Worm (Caenorhabditis elegans) whole organism, young adult: ENCODE measurements around the gene F28A12.10.

Experiments
- B0261.1 ChIP-seq: sonication (generic microtip); optimal IDR thresholded peaks from 2 replicates; lab custom pipeline; 2016; ENCODE audit warnings: mild to moderate bottlenecking, missing genetic modification characterization, moderate library complexity, missing compliant biosample characterization
- D2030.7 ChIP-seq: fragments of 200-800 bp; sonication (Bioruptor generic); IDR thresholded peaks from 2 replicates; pipeline ENCODE4 v1.3.6; 2022; ENCODE audit warnings: missing genetic modification reagents, missing genetic modification characterization, missing compliant biosample characterization
- F22D6.2 ChIP-seq: sonication (generic microtip); optimal IDR thresholded peaks from 2 replicates; lab custom pipeline; 2016; ENCODE audit warnings: mild to moderate bottlenecking, missing genetic modification characterization, missing compliant biosample characterization
- F49E8.2 ChIP-seq: sonication (generic microtip); optimal IDR thresholded peaks from 3 replicates; lab custom pipeline; 2017; ENCODE audit warnings: missing genetic modification characterization, mild to moderate bottlenecking, missing compliant biosample characterization, antibody characterized with exemption, moderate library complexity; ENCODE audit not compliant: insufficient read depth
- T07F8.4 ChIP-seq: sonication (generic microtip); optimal IDR thresholded peaks from 2 replicates; lab custom pipeline; 2016; ENCODE audit warnings: mild to moderate bottlenecking, missing genetic modification characterization, moderate library complexity, missing compliant biosample characterization
- T26A5.8 ChIP-seq: sonication (generic microtip); optimal IDR thresholded peaks from 2 replicates; lab custom pipeline; 2016; ENCODE audit warnings: missing genetic modification characterization, missing compliant biosample characterization
- Y95B8A.8 ChIP-seq: fragments of 200-800 bp; sonication (Bioruptor generic); IDR thresholded peaks from 2 replicates; pipeline ENCODE4 v1.3.6; 2022; ENCODE audit warnings: missing genetic modification reagents, missing genetic modification characterization, missing compliant biosample characterization
- aptf-2 ChIP-seq: fragments of 200-800 bp; sonication (Bioruptor generic); conservative IDR thresholded peaks from 2 replicates; pipeline ENCODE4 v1.3.6; 2022; ENCODE audit warnings: missing genetic modification reagents, missing genetic modification characterization, missing compliant biosample characterization
- attf-6 ChIP-seq: fragments of 200-800 bp; sonication (Bioruptor generic); IDR thresholded peaks from 2 replicates; pipeline ENCODE4 v1.3.6; 2022; ENCODE audit warnings: missing genetic modification reagents, missing genetic modification characterization, missing compliant biosample characterization
- cebp-1 ChIP-seq, 2 experiments: fragments of 200-800 bp in 1 of 2; sonication (Bioruptor generic) in 1 of 2; sonication (generic microtip) in 1 of 2; IDR thresholded peaks in 1 of 2; optimal IDR thresholded peaks in 1 of 2; 2 replicates each; pipeline versions ENCODE4 v1.3.6 to Lab custom; 2017 to 2022; ENCODE audit warnings: missing compliant biosample characterization in 2 of 2, missing genetic modification characterization in 2 of 2, mild to moderate bottlenecking in 1 of 2, missing genetic modification reagents in 1 of 2, moderate library complexity in 1 of 2
- cebp-2 ChIP-seq: fragments of 200-800 bp; sonication (Bioruptor generic); IDR thresholded peaks from 2 replicates; pipeline ENCODE4 v1.3.6; 2022; ENCODE audit warnings: missing genetic modification characterization, missing compliant biosample characterization
- ceh-100 ChIP-seq: fragments of 200-800 bp; sonication (Bioruptor generic); IDR thresholded peaks from 2 replicates; pipeline ENCODE4 v1.3.6; 2022; ENCODE audit warnings: missing genetic modification reagents, missing genetic modification characterization, missing compliant biosample characterization
- ceh-40 ChIP-seq: fragments of 200-800 bp; sonication (Bioruptor generic); IDR thresholded peaks from 2 replicates; pipeline ENCODE4 v1.3.6; 2022; ENCODE audit warnings: missing genetic modification characterization, missing compliant biosample characterization
- dox-1 ChIP-seq: fragments of 200-800 bp; sonication (Bioruptor generic); IDR thresholded peaks from 2 replicates; pipeline ENCODE4 v1.3.6; 2022; ENCODE audit warnings: missing genetic modification reagents, missing genetic modification characterization, missing compliant biosample characterization
- ets-4 ChIP-seq: fragments of 200-800 bp; sonication (Bioruptor generic); optimal IDR thresholded peaks from 2 replicates; lab custom pipeline; 2018; ENCODE audit warnings: mild to moderate bottlenecking, missing genetic modification characterization, missing compliant biosample characterization
- lin-40 ChIP-seq: sonication (generic microtip); optimal IDR thresholded peaks from 2 replicates; lab custom pipeline; 2016; ENCODE audit warnings: missing genetic modification characterization, mild to moderate bottlenecking, missing compliant biosample characterization, missing genotype, missing genetic modification reagents
- madf-10 ChIP-seq: sonication (generic microtip); optimal IDR thresholded peaks from 2 replicates; lab custom pipeline; 2016; ENCODE audit warnings: mild to moderate bottlenecking, missing genetic modification characterization, missing compliant biosample characterization
- nfyb-1 ChIP-seq: fragments of 200-800 bp; sonication (Bioruptor generic); IDR thresholded peaks from 2 replicates; pipeline ENCODE4 v1.3.6; 2022; ENCODE audit warnings: missing genetic modification reagents, missing genetic modification characterization, missing compliant biosample characterization
- nhr-179 ChIP-seq: sonication (generic microtip); optimal IDR thresholded peaks from 2 replicates; lab custom pipeline; 2016; ENCODE audit warnings: mild to moderate bottlenecking, missing genetic modification characterization, missing compliant biosample characterization
- nhr-80 ChIP-seq: sonication (generic microtip); optimal IDR thresholded peaks from 2 replicates; lab custom pipeline; 2016; ENCODE audit warnings: missing genetic modification characterization, missing compliant biosample characterization
- rec-8 ChIP-seq, 2 experiments: sonication (generic microtip); optimal IDR thresholded peaks; 2 replicates each; lab custom pipeline; 2016; ENCODE audit warnings: mild to moderate bottlenecking in 2 of 2, missing genetic modification characterization in 2 of 2, missing genetic modification reagents in 2 of 2, missing genotype in 2 of 2, missing biosample characterization in 1 of 2, missing compliant biosample characterization in 1 of 2, moderate library complexity in 1 of 2
- somi-1 ChIP-seq: fragments of 200-800 bp; sonication (Bioruptor generic); optimal IDR thresholded peaks from 2 replicates; lab custom pipeline; 2018; ENCODE audit warnings: mild to moderate bottlenecking, missing genetic modification characterization, missing compliant biosample characterization
- unc-130 ChIP-seq: sonication (generic microtip); optimal IDR thresholded peaks from 2 replicates; lab custom pipeline; 2016; ENCODE audit warnings: missing genetic modification reagents, missing genetic modification characterization, missing compliant biosample characterization
- zfh-2 ChIP-seq: fragments of 200-800 bp; sonication (Bioruptor generic); conservative IDR thresholded peaks from 2 replicates; pipeline ENCODE4 v1.3.6; 2022; ENCODE audit warnings: missing genetic modification reagents, missing genetic modification characterization, missing compliant biosample characterization
- ztf-22 ChIP-seq: fragments of 200-800 bp; sonication (Bioruptor generic); optimal IDR thresholded peaks from 2 replicates; lab custom pipeline; 2018; ENCODE audit warnings: mild to moderate bottlenecking, missing genetic modification characterization, moderate library complexity, missing compliant biosample characterization
- ztf-25 ChIP-seq: fragments of 200-800 bp; sonication (Bioruptor generic); IDR thresholded peaks from 2 replicates; pipeline ENCODE4 v1.3.6; 2022; ENCODE audit warnings: missing genetic modification reagents, missing genetic modification characterization, missing compliant biosample characterization
- ztf-26 ChIP-seq: sonication (generic microtip); optimal IDR thresholded peaks from 2 replicates; lab custom pipeline; 2017; ENCODE audit warnings: missing genetic modification characterization, missing compliant biosample characterization
- ztf-28 ChIP-seq: fragments of 200-800 bp; sonication (Bioruptor generic); IDR thresholded peaks from 2 replicates; pipeline ENCODE4 v1.3.6; 2022; ENCODE audit warnings: missing genetic modification reagents, missing genetic modification characterization, missing compliant biosample characterization
- ztf-6 ChIP-seq: fragments of 200-800 bp; sonication (Bioruptor generic); IDR thresholded peaks from 2 replicates; pipeline ENCODE4 v1.3.6; 2022; ENCODE audit warnings: missing genetic modification reagents, missing genetic modification characterization, missing compliant biosample characterization

F28A12.10 gene

ce11 chrV:8662056-8663006 lies 24.8 kb upstream of the F28A12.10 start:
- TF ChIP-seq rec-8 (tag; optimal IDR thresholded peaks at IDR 0.05; lab: Kevin White, UChicago) = no peak
- TF ChIP-seq lin-40 (tag; lab: Kevin White, UChicago) = peak; percentile 30
- no peak for TF ChIP-seq unc-130 (GFP tag; lab: Kevin White, UChicago)
- TF ChIP-seq ztf-25 (GFP tag; lab: Robert Waterston, UW) = no peak
- TF ChIP-seq nfyb-1 (GFP tag; lab: Robert Waterston, UW) = 0 out of 2 replicates have a peak, but pooled peaks have one; percentile 38
- TF ChIP-seq zfh-2 (GFP tag; lab: Robert Waterston, UW) = peak; percentile 68
- TF ChIP-seq aptf-2 (GFP tag; lab: Robert Waterston, UW) = no peak
- TF ChIP-seq ztf-26 = peak; percentile 29
- TF ChIP-seq Y95B8A.8 (GFP tag; lab: Robert Waterston, UW) = no peak
- no peak for TF ChIP-seq ets-4 (GFP tag; lab: Kevin White, UChicago)
- peak; percentile 40 for TF ChIP-seq somi-1
- no peak for TF ChIP-seq F49E8.2 (tag; lab: Kevin White, UChicago)
- no peak for TF ChIP-seq F22D6.2 (tag; lab: Kevin White, UChicago)
- TF ChIP-seq, all 124 proteins: peak for 5

ce11 chrV:8661241-8661954 lies 23.8 kb upstream of the F28A12.10 start:
- TF ChIP-seq nhr-80 (peak; percentile 98), cebp-1 (GFP tag; IDR thresholded peaks at IDR 0.05; lab: Robert Waterston, UW) (no peak), cebp-1 (tag; optimal IDR thresholded peaks at IDR 0.05; lab: Kevin White, UChicago) (peak; percentile 48), T26A5.8 (tag; lab: Kevin White, UChicago) (no peak), B0261.1 (tag; lab: Kevin White, UChicago) (no peak), T07F8.4 (tag; lab: Kevin White, UChicago) (no peak), ztf-22 (GFP tag; lab: Kevin White, UChicago) (peak; percentile 27), dox-1 (GFP tag; lab: Robert Waterston, UW) (peak; percentile 73), ceh-40 (GFP tag; lab: Robert Waterston, UW) (no peak), ztf-6 (GFP tag; lab: Robert Waterston, UW) (no peak), ztf-26 (no peak), attf-6 (GFP tag; lab: Robert Waterston, UW) (no peak), madf-10 (tag; lab: Kevin White, UChicago) (no peak), D2030.7 (no peak), nhr-179 (tag; lab: Kevin White, UChicago) (no peak)
- TF ChIP-seq, all 124 proteins: peak for 4

- TF ChIP-seq ztf-28 (GFP tag; lab: Robert Waterston, UW) = no peak
- no peak for TF ChIP-seq cebp-2 (GFP tag; lab: Robert Waterston, UW)
- no peak for TF ChIP-seq ceh-100
- TF ChIP-seq ceh-40 (GFP tag; lab: Robert Waterston, UW) = no peak
- TF ChIP-seq ztf-25 (GFP tag; lab: Robert Waterston, UW) = no peak
- TF ChIP-seq zfh-2 (GFP tag; lab: Robert Waterston, UW) = peak; percentile 56
Measured at ce11 chrV:8660475-8660874, 22.9 kb upstream of the F28A12.10 start.
